Worm (Caenorhabditis elegans): ENCODE data around the gene ifa-1.

ifa-1 gene

ce11 chrX:11317939-11318338, 47.0 kb downstream of the ifa-1 start, which contains the start of gene hizr-1:
TSS of gene hizr-1 (plus strand) at chrX:11318278.
- no peak for TF ChIP-seq ztf-23 (GFP tag; IDR thresholded peaks at IDR 0.05)
- no peak for TF ChIP-seq ztf-29 (GFP tag; IDR thresholded peaks at IDR 0.05)
- TF ChIP-seq med-1 (GFP tag; optimal IDR thresholded peaks at IDR 0.05; ENCODE audit: insufficient read depth), result no peak
- no peak for TF ChIP-seq flt-1 (GFP tag; IDR thresholded peaks at IDR 0.05)
- no peak for TF ChIP-seq tab-1 (GFP tag; IDR thresholded peaks at IDR 0.05)
- TF ChIP-seq klf-2 (GFP tag; conservative IDR thresholded peaks at IDR 0.05), result no peak
- no peak for TF ChIP-seq ref-1 (GFP tag; conservative IDR thresholded peaks at IDR 0.05)
- TF ChIP-seq T22C8.4 (GFP tag; IDR thresholded peaks at IDR 0.05), result no peak
- TF ChIP-seq cog-1 (tag; optimal IDR thresholded peaks at IDR 0.05), result no peak

- TF ChIP-seq klf-2 (GFP tag; conservative IDR thresholded peaks at IDR 0.05) (no peak), ref-1 (GFP tag; conservative IDR thresholded peaks at IDR 0.05) (no peak), ztf-23 (GFP tag; IDR thresholded peaks at IDR 0.05) (no peak), T22C8.4 (GFP tag; IDR thresholded peaks at IDR 0.05) (no peak), flt-1 (GFP tag; IDR thresholded peaks at IDR 0.05) (no peak), med-1 (GFP tag; optimal IDR thresholded peaks at IDR 0.05; ENCODE audit: insufficient read depth) (no peak), ztf-29 (GFP tag; IDR thresholded peaks at IDR 0.05) (no peak), tab-1 (GFP tag; IDR thresholded peaks at IDR 0.05) (no peak), cog-1 (tag; optimal IDR thresholded peaks at IDR 0.05) (no peak)
These were observed 52.2 kb downstream of the ifa-1 start for ce11 chrX:11323225-11323624.

- TF ChIP-seq ztf-29 (GFP tag; IDR thresholded peaks at IDR 0.05) (no peak), T22C8.4 (GFP tag; IDR thresholded peaks at IDR 0.05) (no peak), klf-2 (GFP tag; conservative IDR thresholded peaks at IDR 0.05) (no peak), ref-1 (GFP tag; conservative IDR thresholded peaks at IDR 0.05) (no peak)
These were observed 53.3 kb downstream of the ifa-1 start, which contains the start of gene asm-2 for ce11 chrX:11324240-11324639. TSS of gene asm-2 (minus strand) at chrX:11324251.
